Fruit fly (Drosophila melanogaster) whole organism: Measurements from ENCODE around the gene CG44174.
A peak's percentile ranks its signal among the peaks of the same experiment; 100 is the strongest.

Experiments
- CG8478 ChIP-seq: fragments of >200 bp; optimal IDR thresholded peaks from 2 replicates; lab custom pipeline; 2018; ENCODE audit warnings: inconsistent platforms
- Dll ChIP-seq: fragments of >200 bp; optimal IDR thresholded peaks from 2 replicates; lab custom pipeline; 2017
- EcR ChIP-seq, 2 experiments: fragments of >200 bp; optimal IDR thresholded peaks; 2 replicates each; lab custom pipeline; 2017; ENCODE audit warnings: missing biosample characterization in 2 of 2, missing genetic modification characterization in 2 of 2, missing genetic modification reagents in 2 of 2
- pan ChIP-seq: fragments of >200 bp; optimal IDR thresholded peaks from 2 replicates; lab custom pipeline; 2017
- psq ChIP-seq: fragments of >200 bp; optimal IDR thresholded peaks from 2 replicates; lab custom pipeline; 2017
- usp ChIP-seq: fragments of >200 bp; optimal IDR thresholded peaks from 2 replicates; lab custom pipeline; 2017; ENCODE audit warnings: missing biosample characterization, missing genetic modification characterization, mixed read lengths

The CG44174 gene

dm6 chr3R:19306439-19307120 is 9.1 kb upstream of the CG44174 start:
- TF ChIP-seq usp (GFP tag; lab: Kevin White, UChicago) (no peak), EcR (GFP tag; optimal IDR thresholded peaks at IDR 0.05; lab: Kevin White, UChicago) (no peak), pan (lab: Kevin White, UChicago) (no peak), CG8478 (lab: Kevin White, UChicago) (no peak), Dll (no peak), psq (lab: Kevin White, UChicago) (no peak)

DNA sequence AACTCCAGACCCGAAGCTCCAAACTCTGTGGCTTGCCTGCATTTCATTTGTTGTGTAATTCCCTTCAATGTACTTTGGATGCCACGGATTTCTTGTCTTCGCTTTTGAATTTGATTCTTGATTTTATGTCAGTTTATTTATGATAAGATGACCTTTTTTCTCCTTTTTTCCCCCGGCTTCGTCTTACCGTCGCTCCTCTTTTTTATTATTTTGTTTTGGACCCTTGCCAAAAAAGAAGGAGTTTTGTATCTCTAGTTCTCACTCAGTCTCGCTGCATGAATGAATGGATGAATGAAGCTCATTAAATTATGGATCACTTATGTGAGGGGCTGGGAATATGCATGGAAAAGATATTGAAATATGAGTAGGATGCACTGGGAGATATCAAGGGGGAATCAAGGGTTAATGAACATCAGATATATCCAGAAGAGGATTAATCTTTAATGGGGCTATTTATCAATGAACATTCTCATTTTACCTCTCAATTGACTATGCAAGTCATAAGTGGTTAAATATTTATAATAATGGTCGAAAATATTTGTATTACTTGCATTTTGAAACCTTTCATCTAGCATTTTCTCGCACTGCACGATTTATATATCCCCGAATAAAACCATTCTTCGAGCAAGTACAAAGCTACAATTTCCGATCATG is 2.4 kb upstream of the CG44174 start:
- no peak for TF ChIP-seq pan (lab: Kevin White, UChicago)
- no peak for TF ChIP-seq Dll
- no peak for TF ChIP-seq EcR (GFP tag; optimal IDR thresholded peaks at IDR 0.05; lab: Kevin White, UChicago)
- no peak for TF ChIP-seq CG8478 (lab: Kevin White, UChicago)
- TF ChIP-seq psq (lab: Kevin White, UChicago), result no peak
- no peak for TF ChIP-seq usp (GFP tag; lab: Kevin White, UChicago)

DNA sequence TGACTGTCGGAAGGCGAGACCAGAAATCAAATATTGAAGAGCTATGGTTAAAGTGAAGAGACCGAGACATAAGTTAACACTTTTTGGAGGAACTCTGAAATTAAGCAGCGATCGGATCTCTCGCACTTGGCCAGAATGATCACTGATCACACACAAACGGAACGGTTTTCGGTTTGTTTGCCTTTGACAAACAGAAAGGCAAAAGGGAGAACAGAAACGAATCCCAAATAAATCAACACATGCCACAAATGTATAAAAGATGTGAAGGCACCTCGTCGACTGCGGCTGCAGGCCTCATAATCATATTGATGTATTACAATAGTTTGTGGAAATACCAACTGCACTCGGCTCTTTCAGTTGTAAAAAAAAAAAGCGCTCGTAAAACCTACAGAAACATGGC is 707 bp upstream of the CG44174 start:
- TF ChIP-seq CG8478 (lab: Kevin White, UChicago), result no peak
- no peak for TF ChIP-seq Dll
- TF ChIP-seq pan (lab: Kevin White, UChicago), result no peak
- TF ChIP-seq psq (lab: Kevin White, UChicago), result no peak
- no peak for TF ChIP-seq EcR (GFP tag; optimal IDR thresholded peaks at IDR 0.05; lab: Kevin White, UChicago)
- TF ChIP-seq usp (GFP tag; lab: Kevin White, UChicago), result no peak

dm6 chr3R:19293873-19294272 is 3.6 kb downstream of the CG44174 start:
- TF ChIP-seq usp (GFP tag; lab: Kevin White, UChicago), result no peak
- TF ChIP-seq pan (lab: Kevin White, UChicago), result no peak
- no peak for TF ChIP-seq psq (lab: Kevin White, UChicago)
- TF ChIP-seq EcR (GFP tag; optimal IDR thresholded peaks at IDR 0.05; lab: Kevin White, UChicago), result no peak
- no peak for TF ChIP-seq CG8478 (lab: Kevin White, UChicago)
- TF ChIP-seq Dll, result peak; percentile 45

- TF ChIP-seq EcR (GFP tag; optimal IDR thresholded peaks at IDR 0.05; lab: Kevin White, UChicago) (no peak), psq (lab: Kevin White, UChicago) (no peak), usp (GFP tag; lab: Kevin White, UChicago) (no peak), CG8478 (lab: Kevin White, UChicago) (no peak), Dll (no peak), pan (lab: Kevin White, UChicago) (no peak)
Observed at dm6 chr3R:19292971-19293370, 4.5 kb downstream of the CG44174 start.

dm6 chr3R:19287693-19288092 is 9.8 kb downstream of the CG44174 start:
- TF ChIP-seq CG8478 (lab: Kevin White, UChicago), result no peak
- TF ChIP-seq Dll, result peak; percentile 34
- TF ChIP-seq EcR (GFP tag; optimal IDR thresholded peaks at IDR 0.05; lab: Kevin White, UChicago), result no peak
- TF ChIP-seq psq (lab: Kevin White, UChicago), result no peak
- TF ChIP-seq usp (GFP tag; lab: Kevin White, UChicago), result no peak
- no peak for TF ChIP-seq pan (lab: Kevin White, UChicago)

DNA sequence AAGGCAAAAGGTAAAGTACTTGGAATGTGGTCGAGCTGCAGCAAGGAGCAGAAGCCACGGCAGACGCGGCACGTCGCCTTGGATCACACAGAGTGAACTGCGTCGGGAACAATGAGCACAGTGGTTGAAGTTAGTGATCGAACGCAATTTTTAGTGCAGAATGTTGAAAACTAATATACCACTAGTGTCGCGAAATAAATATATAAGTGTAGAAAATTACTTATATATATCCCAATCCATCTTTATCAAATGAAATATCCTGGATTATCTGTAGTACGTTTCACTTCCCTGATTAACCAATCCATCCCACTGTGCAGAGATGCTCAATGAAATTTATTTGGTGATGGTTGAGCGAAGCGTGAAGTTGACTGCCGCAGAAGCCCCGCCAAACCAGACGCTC is 11.0 kb downstream of the CG44174 start:
- TF ChIP-seq CG8478 (lab: Kevin White, UChicago) (no peak), Dll (no peak), EcR (GFP tag; optimal IDR thresholded peaks at IDR 0.05; lab: Kevin White, UChicago) (no peak), pan (lab: Kevin White, UChicago) (no peak), usp (GFP tag; lab: Kevin White, UChicago) (no peak), psq (lab: Kevin White, UChicago) (no peak)

- TF ChIP-seq psq (lab: Kevin White, UChicago) (no peak), Dll (no peak), pan (lab: Kevin White, UChicago) (no peak), usp (GFP tag; lab: Kevin White, UChicago) (no peak), CG8478 (lab: Kevin White, UChicago) (no peak), EcR (GFP tag; optimal IDR thresholded peaks at IDR 0.05; lab: Kevin White, UChicago) (no peak)
Observed at dm6 chr3R:19283514-19283913, 14.0 kb downstream of the CG44174 start.

- no peak for TF ChIP-seq usp (GFP tag; lab: Kevin White, UChicago)
- TF ChIP-seq CG8478 (lab: Kevin White, UChicago), result no peak
- TF ChIP-seq psq (lab: Kevin White, UChicago), result no peak
- no peak for TF ChIP-seq Dll
- no peak for TF ChIP-seq pan (lab: Kevin White, UChicago)
- no peak for TF ChIP-seq EcR (GFP tag; optimal IDR thresholded peaks at IDR 0.05; lab: Kevin White, UChicago)
Observed at dm6 chr3R:19282832-19283231, 14.7 kb downstream of the CG44174 start.

DNA sequence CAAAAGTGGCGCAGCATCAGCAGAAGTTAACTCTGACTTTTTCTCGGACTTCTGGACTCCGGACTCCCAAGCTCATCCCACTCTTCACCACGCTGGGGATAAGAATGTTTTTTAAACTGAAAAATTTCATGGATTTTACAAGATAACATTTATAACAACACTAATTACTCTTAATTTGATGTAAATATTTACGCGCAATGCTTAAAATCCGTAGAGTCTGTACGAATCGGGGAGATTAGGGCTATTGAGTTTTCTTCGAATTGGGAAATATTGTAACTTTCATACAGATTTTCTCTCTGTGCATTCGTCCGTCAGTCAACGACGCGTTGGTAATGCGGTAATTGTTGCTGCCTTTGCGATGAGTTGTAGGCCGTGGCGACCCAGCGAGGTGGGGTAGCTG is 15.3 kb downstream of the CG44174 start:
- TF ChIP-seq Dll (peak; percentile 22), psq (lab: Kevin White, UChicago) (no peak), EcR (GFP tag; optimal IDR thresholded peaks at IDR 0.05; lab: Kevin White, UChicago) (no peak), CG8478 (lab: Kevin White, UChicago) (no peak), usp (GFP tag; lab: Kevin White, UChicago) (no peak)

DNA sequence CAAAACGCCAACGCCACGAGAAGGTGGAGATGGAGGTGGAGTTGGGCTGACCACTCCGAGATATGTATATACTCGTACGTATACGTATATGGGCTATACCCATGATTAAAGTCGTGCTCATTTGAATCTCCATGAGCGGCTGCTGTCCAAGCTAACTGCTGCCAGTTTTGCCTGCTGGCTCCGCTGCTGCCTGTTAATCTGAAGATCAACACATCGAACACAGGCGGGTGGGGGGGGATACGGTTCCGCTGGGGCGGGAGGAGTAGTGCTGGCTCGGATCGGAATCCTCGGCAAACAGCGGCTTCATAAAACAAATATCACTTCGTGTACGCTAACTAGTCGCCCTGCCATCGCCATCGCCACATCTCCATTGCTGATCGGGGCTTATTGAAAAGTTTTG is 21.4 kb downstream of the CG44174 start:
- no peak for TF ChIP-seq Dll
- no peak for TF ChIP-seq psq (lab: Kevin White, UChicago)

DNA sequence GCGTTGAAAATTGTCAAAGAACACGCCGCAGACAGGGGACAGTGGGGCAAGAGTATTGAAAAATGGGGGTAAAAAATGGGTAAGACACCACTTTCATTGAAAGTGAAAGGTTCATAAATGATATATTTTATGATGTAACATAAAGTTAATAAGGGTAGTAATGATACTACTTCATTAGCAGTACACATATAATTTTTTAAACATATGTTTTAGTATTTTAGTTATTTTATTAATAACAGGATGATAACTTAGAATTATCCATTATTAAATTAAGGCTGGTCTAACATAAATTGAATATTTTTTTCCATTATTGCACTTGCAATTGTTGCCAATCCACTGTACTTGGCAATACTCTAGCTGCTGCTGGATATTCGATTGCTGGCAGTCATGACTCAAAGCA is 23.5 kb downstream of the CG44174 start:
- TF ChIP-seq pan (lab: Kevin White, UChicago), result no peak
